Fruit fly (Drosophila melanogaster): ENCODE results near the gene CG1208.

CG1208 gene

DNA sequence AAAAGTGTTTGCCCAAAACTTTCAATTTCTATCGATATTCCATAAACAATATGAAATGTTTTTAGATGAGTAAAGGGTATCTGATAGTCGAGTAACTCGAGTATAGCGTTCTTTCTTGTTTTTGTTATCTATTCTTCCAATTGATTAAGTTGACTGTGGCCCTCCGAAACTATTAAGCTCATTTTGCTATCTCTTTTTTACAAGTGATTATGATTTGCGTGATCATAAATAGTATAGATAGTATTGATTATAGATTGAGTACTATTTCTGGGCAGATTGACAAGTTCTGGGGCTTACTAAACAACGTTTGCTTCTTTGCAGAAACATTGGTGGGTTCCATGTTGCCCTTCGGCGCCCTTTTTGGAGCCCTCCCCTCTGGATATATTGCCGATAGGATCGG, 5.1 kb downstream of the CG1208 start:
- TF ChIP-seq CTCF (optimal IDR thresholded peaks at IDR 0.05) (no peak), CG8478 (optimal IDR thresholded peaks at IDR 0.05) (no peak)

DNA sequence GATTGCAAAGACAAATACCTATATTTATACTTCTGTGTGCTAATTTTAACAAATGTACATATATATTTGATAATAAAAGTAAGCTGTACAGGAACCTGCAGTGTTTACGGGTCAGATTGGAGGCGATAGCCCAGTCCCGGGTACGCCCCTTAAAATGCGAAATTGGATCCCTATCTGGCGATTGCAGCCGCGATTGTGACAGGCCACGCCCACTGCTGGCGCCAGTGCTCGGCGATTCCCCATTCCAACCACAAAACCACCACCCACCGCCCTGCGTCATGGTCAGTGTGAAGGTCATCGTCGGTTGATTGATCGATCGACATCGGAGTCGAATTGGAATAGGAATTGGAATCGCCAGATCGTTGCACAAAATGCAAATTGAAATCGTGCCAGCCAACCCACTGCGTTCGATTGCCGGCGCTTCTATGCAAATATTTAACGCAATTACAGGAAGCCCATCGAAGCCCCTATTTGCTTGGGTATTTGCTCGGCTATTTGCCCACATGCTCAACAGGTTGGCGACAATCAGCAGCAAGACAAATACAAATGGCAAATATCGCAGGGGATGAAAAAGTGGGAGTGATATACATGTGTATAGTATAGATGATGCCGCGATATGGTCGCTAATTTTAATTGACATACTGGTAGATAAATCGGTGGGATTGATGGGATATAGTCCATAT, 7.4 kb downstream of the CG1208 start:
- TF ChIP-seq CG8478 (optimal IDR thresholded peaks at IDR 0.05) (no peak), CTCF (optimal IDR thresholded peaks at IDR 0.05) (no peak)

dm6 chr3R:5840870-5841269, 9.4 kb downstream of the CG1208 start, which contains the start of gene CG1213:
Gene CG1213, plus strand, starts transcription at chr3R:5841170.
- TF ChIP-seq CTCF (optimal IDR thresholded peaks at IDR 0.05): no peak
- no peak for TF ChIP-seq CG8478 (optimal IDR thresholded peaks at IDR 0.05)

- TF ChIP-seq CG8478 (optimal IDR thresholded peaks at IDR 0.05) (no peak), CTCF (optimal IDR thresholded peaks at IDR 0.05) (no peak)
Observed at dm6 chr3R:5841290-5841689, 9.9 kb downstream of the CG1208 start.

- no peak for TF ChIP-seq CG8478 (optimal IDR thresholded peaks at IDR 0.05)
- no peak for TF ChIP-seq CTCF (optimal IDR thresholded peaks at IDR 0.05)
Observed at dm6 chr3R:5843516-5843915, 12.1 kb downstream of the CG1208 start.

- TF ChIP-seq CG8478 (optimal IDR thresholded peaks at IDR 0.05) (no peak), CTCF (optimal IDR thresholded peaks at IDR 0.05) (no peak)
Observed at dm6 chr3R:5846570-5847270, 15.3 kb downstream of the CG1208 start, which contains the start of gene CG14676. Gene CG14676, plus strand, starts transcription at chr3R:5847220.

- TF ChIP-seq CTCF (optimal IDR thresholded peaks at IDR 0.05): no peak
- no peak for TF ChIP-seq CG8478 (optimal IDR thresholded peaks at IDR 0.05)
Observed at dm6 chr3R:5853032-5853431, 21.6 kb downstream of the CG1208 start, which contains the start of gene CG34287. Gene CG34287, plus strand, starts transcription at chr3R:5853332.

DNA sequence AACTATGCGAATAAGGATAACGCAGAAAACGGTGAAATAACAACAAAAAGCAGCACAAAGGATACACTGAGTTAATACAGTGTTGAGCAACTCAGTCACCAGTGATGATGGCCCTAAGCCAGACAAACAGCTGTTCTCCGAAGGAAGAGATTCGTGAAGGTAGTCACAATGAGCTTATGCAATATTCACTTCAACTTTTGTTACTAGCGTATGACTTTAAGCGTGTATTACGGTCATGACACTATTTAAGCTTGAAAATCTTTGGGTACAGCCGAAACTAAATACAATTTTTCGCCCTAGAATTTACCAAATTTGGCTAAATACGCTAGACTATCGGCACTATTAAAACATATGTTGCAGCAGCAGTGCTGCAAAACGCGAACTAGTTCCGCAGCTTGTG, 24.8 kb downstream of the CG1208 start, which contains the start of the genes disp and ECSIT:
Gene disp, minus strand, starts transcription at position 97 of the 400 bp plus-strand sequence.
Gene ECSIT, plus strand, starts transcription at position 371 of the 400 bp plus-strand sequence.
- TF ChIP-seq CG8478 (optimal IDR thresholded peaks at IDR 0.05) (no peak), CTCF (optimal IDR thresholded peaks at IDR 0.05) (peak in 1 of 2 experiments; percentile 47)

DNA sequence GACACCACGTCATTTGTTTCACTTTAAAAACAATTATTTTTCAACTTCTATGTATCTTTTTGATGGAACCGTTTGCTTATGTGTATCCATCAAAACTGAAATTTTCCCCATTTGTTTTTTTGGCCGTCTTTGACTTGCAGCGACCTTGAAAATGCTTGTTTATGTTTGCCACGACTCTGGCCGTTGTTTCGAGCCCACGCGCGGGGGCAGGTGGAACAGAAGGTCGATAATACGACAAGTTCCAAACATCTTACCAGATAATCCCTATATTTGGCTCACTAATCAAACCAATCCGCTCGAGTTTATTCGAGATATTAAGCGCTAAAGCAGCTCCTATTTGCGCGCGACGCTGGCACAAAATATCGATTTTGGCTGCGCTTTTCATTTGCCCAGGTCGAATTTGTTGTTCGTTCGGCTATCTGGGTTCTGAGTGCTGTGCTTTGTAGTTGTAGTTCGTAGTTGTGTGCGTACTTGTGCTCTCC, 29.3 kb downstream of the CG1208 start:
- TF ChIP-seq CTCF (optimal IDR thresholded peaks at IDR 0.05) (no peak), CG8478 (optimal IDR thresholded peaks at IDR 0.05) (no peak)

- TF ChIP-seq CTCF (optimal IDR thresholded peaks at IDR 0.05): no peak
- no peak for TF ChIP-seq CG8478 (optimal IDR thresholded peaks at IDR 0.05)
Observed at dm6 chr3R:5861218-5861902, 29.9 kb downstream of the CG1208 start.

DNA sequence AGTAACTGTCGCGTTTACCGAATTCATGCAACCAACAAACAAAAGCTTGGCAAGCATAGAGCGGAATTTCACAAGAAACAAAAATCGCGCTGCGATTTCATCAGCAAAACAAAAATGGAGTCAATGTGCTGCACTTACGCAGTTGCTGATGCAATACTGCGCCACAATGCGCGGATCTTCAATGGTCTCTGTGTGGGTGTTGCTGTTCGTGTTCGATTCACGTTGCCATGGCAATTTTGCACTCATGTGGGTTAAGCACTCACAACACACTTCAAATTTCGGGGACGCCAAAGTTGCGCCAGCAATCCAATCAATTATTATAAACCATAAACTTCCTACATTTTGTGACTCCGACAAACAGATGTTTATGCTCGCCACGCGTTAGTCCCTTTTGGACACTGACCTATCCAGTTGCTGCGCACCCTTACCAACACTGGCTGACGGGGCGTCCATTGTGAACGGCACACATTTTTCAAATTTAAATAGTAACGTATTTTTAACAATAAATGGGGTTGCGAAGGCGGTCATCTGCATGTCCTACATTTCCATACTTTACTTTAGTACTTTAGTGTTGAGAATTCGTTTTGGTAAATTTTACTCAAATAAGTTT, 30.7 kb downstream of the CG1208 start, which contains the start of gene CG2017:
Gene CG2017, minus strand, starts transcription at position 374 of the 610 bp plus-strand sequence.
- TF ChIP-seq CTCF (optimal IDR thresholded peaks at IDR 0.05): peak; percentile 3
- no peak for TF ChIP-seq CG8478 (optimal IDR thresholded peaks at IDR 0.05)

DNA sequence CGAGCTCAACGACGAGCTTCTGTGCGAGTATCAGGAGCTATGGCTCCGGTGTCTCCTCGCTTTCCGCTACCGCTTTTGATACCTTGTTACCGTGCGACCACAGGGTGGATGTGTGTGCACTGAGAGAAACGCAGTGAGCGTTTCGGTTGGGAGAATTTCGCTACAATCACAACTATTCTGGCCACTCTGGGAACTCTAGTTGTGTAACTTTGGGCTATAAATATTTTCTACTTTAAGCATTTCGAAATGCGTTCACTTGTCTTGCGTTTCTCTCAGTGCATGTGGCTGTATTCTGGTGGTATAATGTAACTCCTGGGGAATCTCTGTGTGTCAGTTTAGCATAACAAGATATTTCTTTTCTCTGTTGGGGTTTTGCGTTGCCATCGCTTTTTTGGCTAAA, 40.0 kb downstream of the CG1208 start:
- TF ChIP-seq CG8478 (optimal IDR thresholded peaks at IDR 0.05): no peak
- no peak for TF ChIP-seq CTCF (optimal IDR thresholded peaks at IDR 0.05)

DNA sequence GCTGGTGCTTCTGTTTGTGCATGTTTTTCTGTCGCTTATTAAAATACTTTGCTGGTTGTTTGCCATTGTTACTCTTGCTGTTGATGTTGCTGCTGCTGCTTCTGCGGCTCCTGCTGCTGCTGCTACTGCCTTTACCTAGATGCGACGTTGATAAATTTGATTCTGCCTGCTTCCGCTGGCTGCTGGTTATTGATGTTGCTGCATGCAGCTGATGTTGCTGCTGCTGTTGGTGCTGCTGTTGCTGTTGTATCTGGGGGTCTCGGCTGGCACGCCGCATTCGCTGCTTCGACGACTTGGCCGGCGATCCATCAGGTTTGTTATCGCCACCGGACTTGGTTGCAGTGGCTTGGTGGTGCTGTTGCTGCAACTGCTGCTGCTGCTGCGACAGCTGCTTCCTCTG, 45.9 kb downstream of the CG1208 start:
- TF ChIP-seq CTCF (optimal IDR thresholded peaks at IDR 0.05): no peak
- TF ChIP-seq CG8478 (optimal IDR thresholded peaks at IDR 0.05): no peak

DNA sequence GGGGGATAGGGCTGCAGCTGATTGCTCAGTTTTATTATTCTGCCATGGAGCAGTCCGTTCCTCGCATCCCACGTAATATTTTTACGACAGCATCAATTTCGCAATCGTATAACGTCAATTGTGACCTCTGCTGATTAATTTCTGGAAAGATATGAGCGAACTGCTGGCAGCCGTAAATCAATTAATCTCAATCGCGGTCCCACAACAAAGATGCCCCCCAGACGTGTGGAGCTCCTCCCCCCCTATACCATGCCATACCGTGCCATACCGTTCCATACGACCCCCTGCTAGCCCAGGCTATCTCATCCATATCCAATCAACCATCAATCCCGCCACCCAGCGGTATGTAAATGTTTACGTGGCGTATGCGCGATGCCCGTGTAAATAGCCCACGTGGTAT, 49.9 kb downstream of the CG1208 start:
- no peak for TF ChIP-seq CG8478 (optimal IDR thresholded peaks at IDR 0.05)
